Worm (Caenorhabditis elegans): ENCODE results near the gene cutl-5.
A peak's percentile ranks its signal among the peaks of the same experiment; 100 is the strongest.

Gene cutl-5

ce11 chrII:7072590-7073536 is 42.8 kb downstream of the cutl-5 start:
- TF ChIP-seq rcor-1 (GFP tag; IDR thresholded peaks at IDR 0.05) (no peak), T26A5.8 (tag; optimal IDR thresholded peaks at IDR 0.05) (no peak), Y53G8AR.9 (GFP tag; conservative IDR thresholded peaks at IDR 0.05) (0 out of 2 replicates have a peak, but pooled peaks have one; percentile 12), ceh-100 (GFP tag; IDR thresholded peaks at IDR 0.05) (peak; percentile 87), F33H1.4 (GFP tag; IDR thresholded peaks at IDR 0.05) (no peak), mcd-1 (GFP tag; IDR thresholded peaks at IDR 0.05) (peak; percentile 69), hlh-12 (tag; optimal IDR thresholded peaks at IDR 0.05) (no peak), K12H6.12 (tag; optimal IDR thresholded peaks at IDR 0.05) (peak; percentile 56), chd-7 (tag; optimal IDR thresholded peaks at IDR 0.05) (peak; percentile 11), let-607 (tag; optimal IDR thresholded peaks at IDR 0.05) (peak in 1 of 2 experiments; percentile 40), snpc-1.3 (tag; optimal IDR thresholded peaks at IDR 0.05; ENCODE audit: insufficient read depth) (peak; percentile 21), ZK185.1 (tag; optimal IDR thresholded peaks at IDR 0.05; ENCODE audit: poor library complexity, severe bottlenecking) (peak; percentile 24), attf-3 (GFP tag; conservative IDR thresholded peaks at IDR 0.05) (peak; percentile 46; the same call in 1 of the 2 replicates), lin-40 (tag; optimal IDR thresholded peaks at IDR 0.05) (no peak), nhr-80 (tag; optimal IDR thresholded peaks at IDR 0.05) (peak; percentile 75), B0336.3 (GFP tag; IDR thresholded peaks at IDR 0.05) (no peak), Y56A3A.18 (GFP tag; IDR thresholded peaks at IDR 0.05) (no peak), lin-54 (GFP tag; optimal IDR thresholded peaks at IDR 0.05) (peak; percentile 18), F22D6.2 (tag; optimal IDR thresholded peaks at IDR 0.05) (no peak), ceh-27 (GFP tag; optimal IDR thresholded peaks at IDR 0.05) (peak; percentile 67), rec-8 (tag; optimal IDR thresholded peaks at IDR 0.05) (no peak), bed-1 (GFP tag; IDR thresholded peaks at IDR 0.05) (no peak), ztf-3 (GFP tag; optimal IDR thresholded peaks at IDR 0.05) (no peak), hsf-1 (GFP tag; IDR thresholded peaks at IDR 0.05) (no peak), snpc-4 (GFP tag; optimal IDR thresholded peaks at IDR 0.05) (no peak), snpc-4 (tag; optimal IDR thresholded peaks at IDR 0.05) (peak in 1 of 4 experiments; percentile 5), tbp1 (GFP tag; optimal IDR thresholded peaks at IDR 0.05) (peak; percentile 12), snpc-1.1 (tag; optimal IDR thresholded peaks at IDR 0.05; ENCODE audit: insufficient read depth) (no peak), Y53F4B.3 (GFP tag; IDR thresholded peaks at IDR 0.05) (no peak), F37B4.10 (GFP tag; IDR thresholded peaks at IDR 0.05) (no peak), F52B5.7 (tag; optimal IDR thresholded peaks at IDR 0.05) (no peak), C06A6.2 (GFP tag; conservative IDR thresholded peaks at IDR 0.05) (no peak), rpc-1 (optimal IDR thresholded peaks at IDR 0.05) (no peak), rpc-1 (tag; optimal IDR thresholded peaks at IDR 0.05) (no peak), attf-5 (GFP tag; optimal IDR thresholded peaks at IDR 0.05) (peak; percentile 21), hrde-1 (tag; optimal IDR thresholded peaks at IDR 0.05; ENCODE audit: borderline replicate concordance) (no peak), hlh-26 (GFP tag; conservative IDR thresholded peaks at IDR 0.05) (no peak), lsl-1 (GFP tag; optimal IDR thresholded peaks at IDR 0.05) (peak; percentile 26), K11D2.4 (GFP tag; IDR thresholded peaks at IDR 0.05) (no peak), unc-130 (GFP tag; optimal IDR thresholded peaks at IDR 0.05) (no peak), athp-1 (tag; optimal IDR thresholded peaks at IDR 0.05) (no peak), nhr-179 (tag; optimal IDR thresholded peaks at IDR 0.05) (no peak), C17E4.6 (GFP tag; IDR thresholded peaks at IDR 0.05) (no peak), lin-35 (GFP tag; optimal IDR thresholded peaks at IDR 0.05) (peak in 1 of 3 experiments; percentile 28), cebp-1 (GFP tag; IDR thresholded peaks at IDR 0.05) (no peak), cebp-1 (tag; optimal IDR thresholded peaks at IDR 0.05) (peak; percentile 11)
